Fruit fly (Drosophila melanogaster) whole organism: ENCODE data around the gene tko.

Experiments used
- CG8478 ChIP-seq: fragments of >200 bp; optimal IDR thresholded peaks from 2 replicates; lab custom pipeline; 2018; ENCODE audit warnings: inconsistent platforms
- Dll ChIP-seq: fragments of >200 bp; optimal IDR thresholded peaks from 2 replicates; lab custom pipeline; 2017
- EcR ChIP-seq, 2 experiments: fragments of >200 bp; optimal IDR thresholded peaks; 2 replicates each; lab custom pipeline; 2017; ENCODE audit warnings: missing biosample characterization in 2 of 2, missing genetic modification characterization in 2 of 2, missing genetic modification reagents in 2 of 2
- pan ChIP-seq: fragments of >200 bp; optimal IDR thresholded peaks from 2 replicates; lab custom pipeline; 2017
- psq ChIP-seq: fragments of >200 bp; optimal IDR thresholded peaks from 2 replicates; lab custom pipeline; 2017
- usp ChIP-seq: fragments of >200 bp; optimal IDR thresholded peaks from 2 replicates; lab custom pipeline; 2017; ENCODE audit warnings: missing biosample characterization, missing genetic modification characterization, mixed read lengths

- TF ChIP-seq usp (GFP tag; lab: Kevin White, UChicago) (no peak), CG8478 (lab: Kevin White, UChicago) (no peak), EcR (GFP tag; optimal IDR thresholded peaks at IDR 0.05; lab: Kevin White, UChicago) (no peak), Dll (lab: Kevin White, UChicago) (no peak), psq (lab: Kevin White, UChicago) (no peak), pan (lab: Kevin White, UChicago) (no peak)
These were observed 23.1 kb upstream of the tko start for dm6 chrX:2466919-2467318.
